Fruit fly (Drosophila melanogaster) S2 (cell line): ENCODE measurements around the gene CG7304.

Source experiments
- CG8478 ChIP-seq: fragments of >200 bp; optimal IDR thresholded peaks from 2 replicates; lab custom pipeline; 2018
- CTCF ChIP-seq, 2 experiments: fragments of >200 bp; optimal IDR thresholded peaks; 2 replicates each; lab custom pipeline; 2018

- TF ChIP-seq CG8478: no peak
- TF ChIP-seq CTCF (optimal IDR thresholded peaks at IDR 0.05; lab: Kevin White, UChicago): no peak
Measured at dm6 chr3L:15662510-15662909, 17.0 kb upstream of the CG7304 start.
